Fruit fly (Drosophila melanogaster): Measurements from ENCODE around the gene CG14323.
A peak's percentile ranks its signal among the peaks of the same experiment; 100 is the strongest.

Gene CG14323

DNA sequence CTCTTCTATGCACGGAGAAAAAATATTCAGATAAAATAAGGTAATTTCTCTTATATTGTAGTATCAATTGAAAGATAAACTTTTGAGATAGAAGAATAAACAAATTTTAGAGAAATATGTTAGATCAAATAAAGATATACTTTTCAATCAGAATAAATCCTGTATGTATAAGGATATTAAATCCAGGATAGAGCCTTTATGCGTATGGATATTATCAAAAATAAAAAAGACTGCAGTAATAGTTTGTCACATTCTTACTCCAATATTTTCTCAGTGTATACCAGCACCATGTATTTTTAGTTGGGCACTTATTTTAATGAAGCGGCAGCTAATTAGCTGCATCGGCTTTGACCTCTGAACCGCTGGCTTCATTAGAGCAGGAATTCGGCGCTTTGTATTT lies 30.1 kb downstream of the CG14323 start (continued):
- peak; percentile 54 for TF ChIP-seq CG11504 (tag; optimal IDR thresholded peaks at IDR 0.05)
- peak; percentile 9 for TF ChIP-seq CG10267 (tag; optimal IDR thresholded peaks at IDR 0.05)
- no peak for TF ChIP-seq Sry-β (GFP tag; optimal IDR thresholded peaks at IDR 0.05)
- TF ChIP-seq PHDP (tag; optimal IDR thresholded peaks at IDR 0.05), result no peak
- peak; percentile 40 for TF ChIP-seq CG10979 (tag; optimal IDR thresholded peaks at IDR 0.05)
- no peak for TF ChIP-seq cg (GFP tag; optimal IDR thresholded peaks at IDR 0.05)
- no peak for TF ChIP-seq unpg (GFP tag; optimal IDR thresholded peaks at IDR 0.05)
- no peak for TF ChIP-seq tup (GFP tag; optimal IDR thresholded peaks at IDR 0.05)
- peak; percentile 5 for TF ChIP-seq dmrt99B (tag; optimal IDR thresholded peaks at IDR 0.05)
- no peak for TF ChIP-seq Dek (tag; optimal IDR thresholded peaks at IDR 0.05)
- TF ChIP-seq Awh (GFP tag; IDR thresholded peaks at IDR 0.05), result peak; percentile 58; the same call in 1 of the 2 replicates
- TF ChIP-seq gem (tag; optimal IDR thresholded peaks at IDR 0.05), result peak; percentile 49
- no peak for TF ChIP-seq vvl (GFP tag; IDR thresholded peaks at IDR 0.05)
- TF ChIP-seq GATAe (GFP tag; conservative IDR thresholded peaks at IDR 0.05), result no peak
- no peak for TF ChIP-seq NfI (GFP tag; optimal IDR thresholded peaks at IDR 0.05)
- peak; percentile 10 for TF ChIP-seq CoRest (tag; optimal IDR thresholded peaks at IDR 0.05)
- TF ChIP-seq CG9727 (GFP tag; optimal IDR thresholded peaks at IDR 0.05), result peak; percentile 16
- TF ChIP-seq Ets97D (GFP tag; optimal IDR thresholded peaks at IDR 0.05), result no peak
- no peak for TF ChIP-seq sd (tag; optimal IDR thresholded peaks at IDR 0.05)
- TF ChIP-seq gcm (GFP tag; optimal IDR thresholded peaks at IDR 0.05), result no peak
- TF ChIP-seq CG8765 (GFP tag; IDR thresholded peaks at IDR 0.05), result no peak
- TF ChIP-seq fru (optimal IDR thresholded peaks at IDR 0.05), result no peak
- TF ChIP-seq crc (GFP tag; optimal IDR thresholded peaks at IDR 0.05), result no peak
- peak; percentile 31 for TF ChIP-seq CG7839 (tag; optimal IDR thresholded peaks at IDR 0.05)
- TF ChIP-seq Dip3 (GFP tag; optimal IDR thresholded peaks at IDR 0.05), result no peak
- peak; percentile 7 for TF ChIP-seq CG8924 (tag; optimal IDR thresholded peaks at IDR 0.05)
- TF ChIP-seq abd-A (tag; optimal IDR thresholded peaks at IDR 0.05), result no peak
- no peak for TF ChIP-seq CG11560 (tag; IDR thresholded peaks at IDR 0.05)
- peak; percentile 31 for TF ChIP-seq nmo (GFP tag; optimal IDR thresholded peaks at IDR 0.05)
- no peak for TF ChIP-seq ash1 (GFP tag; optimal IDR thresholded peaks at IDR 0.05)
- TF ChIP-seq CG12391 (tag; optimal IDR thresholded peaks at IDR 0.05), result peak; percentile 22
- peak; percentile 4 for TF ChIP-seq CG15696 (tag; optimal IDR thresholded peaks at IDR 0.05)
- no peak for TF ChIP-seq B-H2 (GFP tag; optimal IDR thresholded peaks at IDR 0.05)
- no peak for TF ChIP-seq CG10321 (GFP tag; IDR thresholded peaks at IDR 0.05)
- no peak for TF ChIP-seq pnt (GFP tag; optimal IDR thresholded peaks at IDR 0.05)

DNA sequence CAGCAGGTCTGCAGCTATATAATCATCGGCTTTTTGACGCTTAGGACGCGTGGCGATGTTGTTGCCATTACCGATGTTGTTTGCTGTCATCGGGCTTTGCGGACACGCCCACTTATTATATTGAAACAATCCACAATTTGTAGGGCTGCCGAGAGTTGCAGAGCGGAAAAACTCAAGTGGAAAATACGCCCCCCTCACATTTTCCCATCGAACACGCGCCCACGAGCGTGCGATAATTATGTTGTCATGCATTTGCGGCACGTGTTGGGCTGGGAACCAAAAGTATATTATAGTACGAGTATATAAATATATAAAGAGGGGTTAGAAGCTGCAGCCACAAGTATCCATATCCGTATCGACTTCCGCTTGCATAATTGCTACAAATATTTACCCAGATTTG lies 33.1 kb downstream of the CG14323 start:
- TF ChIP-seq BtbVII (GFP tag; optimal IDR thresholded peaks at IDR 0.05) (no peak), Hey (tag; optimal IDR thresholded peaks at IDR 0.05) (peak; percentile 93), CG43689 (GFP tag; IDR thresholded peaks at IDR 0.05) (no peak)

DNA sequence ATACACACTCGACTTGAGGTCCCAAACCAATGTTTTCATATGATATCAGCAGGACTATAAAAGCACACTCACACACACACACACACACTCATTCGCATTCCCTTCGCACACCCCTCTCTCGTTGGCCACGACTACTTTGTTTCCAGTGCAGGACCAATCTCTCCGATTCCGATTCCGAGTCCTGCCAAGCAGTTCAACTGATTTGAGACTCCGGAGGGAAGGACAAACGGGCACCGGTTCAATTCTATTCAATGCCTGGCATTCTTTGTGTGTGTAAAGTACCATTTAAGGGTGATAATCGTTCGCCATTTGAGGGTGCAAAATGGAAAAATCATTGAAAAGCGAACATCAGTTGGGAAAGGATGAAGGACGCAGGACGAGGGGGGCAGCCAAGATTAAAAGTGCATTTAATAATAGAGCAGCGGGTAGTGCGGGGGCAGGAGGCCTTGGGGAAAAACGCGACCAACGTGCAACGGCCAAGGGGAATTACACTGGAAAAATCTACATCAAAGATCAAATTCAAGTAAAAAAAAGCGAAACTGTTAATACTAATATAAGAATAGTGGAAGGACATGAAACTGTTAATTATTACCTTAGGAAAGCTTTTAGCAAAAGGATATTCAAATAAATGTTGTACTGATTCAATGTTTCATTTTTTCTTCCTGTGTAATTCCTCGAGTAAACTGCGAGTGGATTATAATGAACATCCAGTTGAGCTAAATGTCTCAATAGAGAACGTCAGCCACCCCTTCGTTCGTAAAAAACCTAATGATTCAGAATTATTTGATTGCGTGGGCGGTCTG lies 38.1 kb downstream of the CG14323 start:
- TF ChIP-seq her (GFP tag; optimal IDR thresholded peaks at IDR 0.05) (no peak), CG1602 (GFP tag; optimal IDR thresholded peaks at IDR 0.05) (peak; percentile 13), CG30403 (GFP tag; optimal IDR thresholded peaks at IDR 0.05) (peak; percentile 46), CG14014 (GFP tag; IDR thresholded peaks at IDR 0.05) (no peak), HLH3B (GFP tag; IDR thresholded peaks at IDR 0.05) (0 out of 2 replicates have a peak, but pooled peaks have one; percentile 10), Trl (optimal IDR thresholded peaks at IDR 0.05) (no peak), Trl (GFP tag; optimal IDR thresholded peaks at IDR 0.05) (peak; percentile 4), vvl (GFP tag; IDR thresholded peaks at IDR 0.05) (peak; percentile 32; the same call in 1 of the 2 replicates), CG10959 (GFP tag; IDR thresholded peaks at IDR 0.05) (peak; percentile 30; the same call in 1 of the 2 replicates), Xrp1 (GFP tag; IDR thresholded peaks at IDR 0.05) (peak; percentile 82), CG6689 (GFP tag; IDR thresholded peaks at IDR 0.05) (peak; percentile 49; the same call in 1 of the 2 replicates), nmo (GFP tag; optimal IDR thresholded peaks at IDR 0.05) (peak; percentile 66), Nf-YB (GFP tag; optimal IDR thresholded peaks at IDR 0.05) (peak; percentile 7), CG15696 (tag; optimal IDR thresholded peaks at IDR 0.05) (peak; percentile 60)

Measured in whole organism, embryonic.